Worm (Caenorhabditis elegans): ENCODE results near the gene ugt-29.

DNA sequence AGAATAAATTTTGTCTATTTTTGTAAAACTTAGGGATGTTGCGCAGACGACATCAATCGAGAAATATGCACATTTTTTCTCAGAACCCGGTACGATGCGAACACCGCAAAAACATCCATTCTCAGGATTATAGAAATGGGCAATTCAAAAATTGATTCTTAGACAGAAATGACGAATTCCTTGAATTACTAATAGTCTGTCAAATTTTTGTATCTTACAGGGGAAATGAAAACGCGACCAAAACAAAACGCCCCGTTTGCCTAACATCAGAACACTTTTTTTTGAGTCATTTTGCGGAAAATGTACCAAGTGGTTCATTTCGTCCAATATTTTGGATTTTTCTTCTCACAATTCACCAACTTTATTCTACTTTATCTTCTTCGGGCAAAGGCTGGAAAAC is 44.0 kb upstream of the ugt-29 start, which contains the start of gene str-134:
- no peak for TF ChIP-seq nhr-12 (tag; optimal IDR thresholded peaks at IDR 0.05)
- no peak for TF ChIP-seq unc-39 (tag; optimal IDR thresholded peaks at IDR 0.05)
- no peak for TF ChIP-seq blmp-1 (tag; optimal IDR thresholded peaks at IDR 0.05)
- TF ChIP-seq ztf-11 (tag; optimal IDR thresholded peaks at IDR 0.05), result no peak
- no peak for TF ChIP-seq nhr-76 (tag; optimal IDR thresholded peaks at IDR 0.05)
- no peak for TF ChIP-seq sem-2 (GFP tag; optimal IDR thresholded peaks at IDR 0.05)
- no peak for TF ChIP-seq tbx-8 (GFP tag; optimal IDR thresholded peaks at IDR 0.05)
- TF ChIP-seq lin-13 (tag; optimal IDR thresholded peaks at IDR 0.05), result no peak
- TF ChIP-seq nhr-2 (tag; optimal IDR thresholded peaks at IDR 0.05), result no peak
- no peak for TF ChIP-seq drap-1 (GFP tag; optimal IDR thresholded peaks at IDR 0.05)
- no peak for TF ChIP-seq elt-3 (tag; optimal IDR thresholded peaks at IDR 0.05)
- TF ChIP-seq unc-120 (tag; optimal IDR thresholded peaks at IDR 0.05; ENCODE audit: poor library complexity, severe bottlenecking), result no peak
